Fruit fly (Drosophila melanogaster) whole organism, embryonic: ENCODE results near the gene zye.

Experiments used
- ATbp ChIP-seq: fragments of 200-800 bp; sonication (Bioruptor generic); optimal IDR thresholded peaks from 2 replicates; lab custom pipeline; 2017; ENCODE audit warnings: missing biosample characterization, mild to moderate bottlenecking, missing genetic modification characterization, missing genetic modification reagents
- Blimp-1 ChIP-seq: fragments of 200-800 bp; sonication (Bioruptor generic); optimal IDR thresholded peaks from 3 replicates; lab custom pipeline; 2018; ENCODE audit warnings: missing biosample characterization, missing genetic modification characterization, mild to moderate bottlenecking, moderate library complexity, missing genetic modification reagents
- CG10654 ChIP-seq: fragments of 200-800 bp; sonication (Bioruptor generic); optimal IDR thresholded peaks from 2 replicates; lab custom pipeline; 2016; ENCODE audit warnings: missing biosample characterization, missing genetic modification characterization
- CG10959 ChIP-seq: fragments of 200-800 bp; sonication (Bioruptor generic); IDR thresholded peaks from 2 replicates; pipeline ENCODE4 v1.3.6; 2022; ENCODE audit warnings: missing biosample characterization, missing genetic modification characterization
- CG12769 ChIP-seq: fragments of 200-800 bp; sonication (Bioruptor generic); optimal IDR thresholded peaks from 2 replicates; lab custom pipeline; 2019; ENCODE audit warnings: missing biosample characterization, mild to moderate bottlenecking, missing genetic modification characterization, moderate library complexity
- CG13296 ChIP-seq: fragments of 200-800 bp; sonication (Bioruptor generic); optimal IDR thresholded peaks from 3 replicates; lab custom pipeline; 2018; ENCODE audit warnings: missing biosample characterization, mild to moderate bottlenecking, missing genetic modification characterization
- CG13624 ChIP-seq: fragments of 200-800 bp; sonication (Bioruptor generic); optimal IDR thresholded peaks from 2 replicates; lab custom pipeline; 2016; ENCODE audit warnings: missing biosample characterization, missing genetic modification characterization
- CG15269 ChIP-seq: fragments of 200-800 bp; sonication (Bioruptor generic); optimal IDR thresholded peaks from 2 replicates; lab custom pipeline; 2018; ENCODE audit warnings: missing biosample characterization, mild to moderate bottlenecking, missing genetic modification characterization, moderate library complexity
- CG1792 ChIP-seq: fragments of 200-800 bp; sonication (Bioruptor generic); optimal IDR thresholded peaks from 2 replicates; lab custom pipeline; 2016; ENCODE audit warnings: missing biosample characterization, missing genetic modification characterization
- CG18262 ChIP-seq: fragments of 200-800 bp; optimal IDR thresholded peaks from 3 replicates; lab custom pipeline; 2019; ENCODE audit warnings: missing biosample characterization, mild to moderate bottlenecking, missing genetic modification characterization, moderate library complexity
- CG18476 ChIP-seq: fragments of 200-800 bp; sonication (Bioruptor generic); optimal IDR thresholded peaks from 2 replicates; lab custom pipeline; 2016; ENCODE audit warnings: missing biosample characterization, mild to moderate bottlenecking, missing genetic modification characterization
- CG31365 ChIP-seq: fragments of 200-800 bp; sonication (Bioruptor generic); optimal IDR thresholded peaks from 2 replicates; lab custom pipeline; 2018; ENCODE audit warnings: missing biosample characterization, mild to moderate bottlenecking, missing genetic modification characterization
- CG4404 ChIP-seq: fragments of 200-800 bp; sonication (Bioruptor generic); IDR thresholded peaks from 2 replicates; pipeline ENCODE4 v1.3.6; 2022; ENCODE audit warnings: missing biosample characterization, missing genetic modification characterization
- CG5245 ChIP-seq: fragments of 200-800 bp; sonication (Bioruptor generic); optimal IDR thresholded peaks from 3 replicates; lab custom pipeline; 2016; ENCODE audit warnings: missing biosample characterization, missing genetic modification characterization
- CG6272 ChIP-seq: fragments of 200-800 bp; sonication (Bioruptor generic); IDR thresholded peaks from 2 replicates; pipeline ENCODE4 v1.3.6; 2022; ENCODE audit warnings: missing biosample characterization, missing genetic modification characterization
- CG7556 ChIP-seq: fragments of 200-800 bp; sonication (Bioruptor generic); optimal IDR thresholded peaks from 2 replicates; lab custom pipeline; 2017; ENCODE audit warnings: missing biosample characterization, mild to moderate bottlenecking, missing genetic modification characterization
- CG8765 ChIP-seq: fragments of 200-800 bp; sonication (Bioruptor generic); IDR thresholded peaks from 2 replicates; pipeline ENCODE4 v1.3.6; 2022; ENCODE audit warnings: missing biosample characterization, missing genetic modification characterization
- CHES-1-like ChIP-seq: fragments of 200-800 bp; sonication (Bioruptor generic); optimal IDR thresholded peaks from 2 replicates; lab custom pipeline; 2016; ENCODE audit warnings: missing biosample characterization, missing genetic modification characterization
- D19B ChIP-seq: fragments of 200-800 bp; sonication (Bioruptor generic); optimal IDR thresholded peaks from 2 replicates; lab custom pipeline; 2017; ENCODE audit warnings: missing biosample characterization, mild to moderate bottlenecking, missing genetic modification characterization
- Dbx ChIP-seq: fragments of 200-800 bp; sonication (Bioruptor generic); IDR thresholded peaks from 3 replicates; pipeline ENCODE4 v1.3.6; 2022; ENCODE audit warnings: missing biosample characterization, missing genetic modification characterization
- Dek ChIP-seq: fragments of 200-800 bp; sonication (Bioruptor generic); optimal IDR thresholded peaks from 3 replicates; lab custom pipeline; 2019; ENCODE audit warnings: missing biosample characterization, mild to moderate bottlenecking, missing genetic modification characterization, moderate library complexity
- Dll ChIP-seq: fragments of 200-800 bp; sonication (Bioruptor generic); IDR thresholded peaks from 4 replicates; pipeline ENCODE4 v1.3.6; 2022; ENCODE audit warnings: missing biosample characterization, missing genetic modification characterization; ENCODE audit not compliant: partially characterized antibody
- Hsf ChIP-seq: fragments of 200-800 bp; sonication (Bioruptor generic); optimal IDR thresholded peaks from 3 replicates; lab custom pipeline; 2016; ENCODE audit warnings: missing biosample characterization, missing genetic modification characterization
- Kr ChIP-seq: fragments of 200-800 bp; sonication (Bioruptor generic); optimal IDR thresholded peaks from 2 replicates; lab custom pipeline; 2017; ENCODE audit warnings: missing biosample characterization, mild to moderate bottlenecking, missing genetic modification characterization
- Lhr ChIP-seq: fragments of 200-800 bp; sonication (Bioruptor generic); optimal IDR thresholded peaks from 3 replicates; lab custom pipeline; 2017; ENCODE audit warnings: mild to moderate bottlenecking, missing biosample characterization, missing genetic modification reagents, missing genetic modification characterization
- Lpt ChIP-seq: fragments of >200 bp; optimal IDR thresholded peaks from 2 replicates; lab custom pipeline; 2018; ENCODE audit warnings: missing biosample characterization, missing genetic modification characterization
- MESR4 ChIP-seq: fragments of 200-800 bp; sonication (Bioruptor generic); optimal IDR thresholded peaks from 2 replicates; lab custom pipeline; 2018; ENCODE audit warnings: missing biosample characterization, mild to moderate bottlenecking, missing genetic modification characterization, moderate library complexity
- Side ChIP-seq: fragments of 200-800 bp; sonication (Bioruptor generic); optimal IDR thresholded peaks from 2 replicates; lab custom pipeline; 2016; ENCODE audit warnings: missing biosample characterization, missing genetic modification characterization
- Ssrp ChIP-seq: fragments of 200-800 bp; sonication (Bioruptor generic); optimal IDR thresholded peaks from 2 replicates; lab custom pipeline; 2018; ENCODE audit warnings: missing biosample characterization, mild to moderate bottlenecking, missing genetic modification characterization, moderate library complexity
- Tbp ChIP-seq: fragments of >200 bp; optimal IDR thresholded peaks from 2 replicates; lab custom pipeline; 2018; ENCODE audit warnings: missing biosample characterization, missing genetic modification characterization
- al ChIP-seq: fragments of 200-800 bp; sonication (Bioruptor generic); IDR thresholded peaks from 2 replicates; pipeline ENCODE4 v1.3.6; 2022; ENCODE audit warnings: missing biosample characterization, missing genetic modification characterization
- ara ChIP-seq: fragments of 200-800 bp; sonication (Bioruptor generic); IDR thresholded peaks from 2 replicates; pipeline ENCODE4 v1.3.6; 2022; ENCODE audit warnings: missing biosample characterization, missing genetic modification characterization
- bigmax ChIP-seq: fragments of 200-800 bp; sonication (Bioruptor generic); optimal IDR thresholded peaks from 2 replicates; lab custom pipeline; 2018; ENCODE audit warnings: missing biosample characterization, mild to moderate bottlenecking, missing genetic modification characterization
- chif ChIP-seq, 2 experiments: fragments of 200-800 bp; sonication (Bioruptor generic); optimal IDR thresholded peaks; 3 replicates each; lab custom pipeline; 2016; ENCODE audit warnings: missing biosample characterization in 2 of 2, missing genetic modification characterization in 2 of 2
- dmrt99B ChIP-seq: fragments of 200-800 bp; sonication (Bioruptor generic); optimal IDR thresholded peaks from 2 replicates; lab custom pipeline; 2018; ENCODE audit warnings: missing biosample characterization, mild to moderate bottlenecking, missing genetic modification characterization, moderate library complexity
- gce ChIP-seq: fragments of 200-800 bp; sonication (Bioruptor generic); IDR thresholded peaks from 3 replicates; pipeline ENCODE4 v1.3.6; 2022; ENCODE audit warnings: missing biosample characterization, missing genetic modification characterization
- gcm2 ChIP-seq: fragments of 200-800 bp; sonication (Bioruptor generic); optimal IDR thresholded peaks from 2 replicates; lab custom pipeline; 2016; ENCODE audit warnings: missing biosample characterization, missing genetic modification characterization
- gsb-n ChIP-seq: fragments of 200-800 bp; sonication (Bioruptor generic); optimal IDR thresholded peaks from 3 replicates; lab custom pipeline; 2018; ENCODE audit warnings: missing biosample characterization, mild to moderate bottlenecking, missing genetic modification characterization
- ham ChIP-seq: fragments of 200-800 bp; sonication (Bioruptor generic); IDR thresholded peaks from 2 replicates; pipeline ENCODE4 v1.3.6; 2022; ENCODE audit warnings: missing biosample characterization, missing genetic modification characterization
- hb ChIP-seq: fragments of 200-800 bp; sonication (Bioruptor generic); IDR thresholded peaks from 3 replicates; pipeline ENCODE4 v1.3.6; 2022; ENCODE audit warnings: missing biosample characterization, missing genetic modification characterization; ENCODE audit not compliant: partially characterized antibody
- lab ChIP-seq: fragments of 200-800 bp; sonication (Bioruptor generic); optimal IDR thresholded peaks from 3 replicates; lab custom pipeline; 2017; ENCODE audit warnings: missing biosample characterization, missing genetic modification characterization, mild to moderate bottlenecking, moderate library complexity, missing genetic modification reagents
- oc ChIP-seq: fragments of 200-800 bp; sonication (Bioruptor generic); optimal IDR thresholded peaks from 2 replicates; lab custom pipeline; 2018; ENCODE audit warnings: missing biosample characterization, mild to moderate bottlenecking, missing genetic modification characterization, moderate library complexity
- pho ChIP-seq: fragments of 200-800 bp; sonication (Bioruptor generic); optimal IDR thresholded peaks from 2 replicates; lab custom pipeline; 2016; ENCODE audit warnings: missing biosample characterization, missing genetic modification characterization
- psq ChIP-seq: fragments of 200-800 bp; sonication (Bioruptor generic); optimal IDR thresholded peaks from 2 replicates; lab custom pipeline; 2017; ENCODE audit warnings: missing biosample characterization, missing genetic modification characterization
- ro ChIP-seq: fragments of 200-800 bp; sonication (Bioruptor generic); IDR thresholded peaks from 2 replicates; pipeline ENCODE4 v1.3.6; 2022; ENCODE audit warnings: missing biosample characterization, missing genetic modification characterization
- salm ChIP-seq: fragments of 200-800 bp; sonication (Bioruptor generic); optimal IDR thresholded peaks from 2 replicates; lab custom pipeline; 2018; ENCODE audit warnings: missing biosample characterization, mild to moderate bottlenecking, missing genetic modification characterization
- sob ChIP-seq: fragments of 200-800 bp; sonication (Bioruptor generic); IDR thresholded peaks from 2 replicates; pipeline ENCODE4 v1.3.6; 2022; ENCODE audit warnings: missing biosample characterization, missing genetic modification characterization
- usp ChIP-seq: fragments of >200 bp; optimal IDR thresholded peaks from 2 replicates; lab custom pipeline; 2017; ENCODE audit warnings: missing biosample characterization, missing genetic modification characterization
- zen ChIP-seq: fragments of 200-800 bp; sonication (Bioruptor generic); optimal IDR thresholded peaks from 3 replicates; lab custom pipeline; 2018; ENCODE audit warnings: missing biosample characterization, mild to moderate bottlenecking, missing genetic modification characterization, moderate library complexity
- zen2 ChIP-seq: fragments of 200-800 bp; sonication (Bioruptor generic); IDR thresholded peaks from 3 replicates; pipeline ENCODE4 v1.3.6; 2022; ENCODE audit warnings: missing biosample characterization, missing genetic modification characterization; ENCODE audit not compliant: partially characterized antibody

zye gene

DNA sequence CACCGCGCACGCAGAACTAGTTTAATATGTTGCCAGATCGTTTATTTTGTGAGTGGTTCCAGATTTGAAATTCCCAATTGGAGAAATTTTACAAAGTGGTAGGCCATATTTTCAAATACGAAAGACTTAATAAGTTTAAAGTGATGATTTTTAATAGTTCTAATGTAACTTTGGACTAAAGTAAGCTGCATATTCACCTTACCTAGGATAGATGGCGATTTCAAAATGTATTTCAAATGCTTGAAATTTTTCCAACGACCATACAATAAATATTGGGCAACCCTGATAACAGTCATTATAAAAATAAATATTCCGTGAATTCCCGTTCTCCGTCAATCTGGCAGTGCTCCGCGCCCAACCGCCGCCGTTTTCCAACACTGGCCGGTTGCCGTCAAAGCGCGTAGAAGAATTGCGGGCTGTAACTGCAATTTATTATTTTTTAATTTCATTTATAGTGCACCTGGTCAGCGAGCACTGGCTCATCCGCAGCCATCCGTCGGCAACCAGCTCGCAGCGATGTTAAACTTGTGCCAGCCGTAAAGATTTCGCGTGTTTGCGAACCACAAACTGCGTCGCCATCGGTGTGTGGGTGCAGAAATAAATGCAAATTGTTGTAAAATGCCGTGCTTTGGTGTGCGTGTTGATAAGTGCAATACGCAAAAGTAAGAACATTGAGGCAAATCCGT is 37.4 kb upstream of the zye start, which contains the start of the genes Ide and RhoBTB (continued):
- TF ChIP-seq CG31365 (tag; lab: Kevin White, UChicago) (peak; percentile 3), Dll (GFP tag; lab: Robert Waterston, UW) (no peak), Blimp-1 (GFP tag; lab: Kevin White, UChicago) (no peak), lab (GFP tag; lab: Kevin White, UChicago) (peak; percentile 78), gce (GFP tag; lab: Robert Waterston, UW) (no peak), gcm2 (GFP tag; lab: Kevin White, UChicago) (peak; percentile 59), MESR4 (GFP tag; lab: Kevin White, UChicago) (peak; percentile 10), Kr (GFP tag; lab: Kevin White, UChicago) (no peak), CG13296 (GFP tag; lab: Kevin White, UChicago) (peak; percentile 57), CG12769 (tag; lab: Kevin White, UChicago) (peak; percentile 77), Hsf (GFP tag; lab: Kevin White, UChicago) (peak; percentile 84), CG8765 (GFP tag; lab: Robert Waterston, UW) (peak; percentile 66; the same call in 1 of the 2 replicates), Dek (peak; percentile 73), Lpt (no peak), ro (GFP tag; lab: Robert Waterston, UW) (no peak), CG15269 (tag; lab: Kevin White, UChicago) (peak; percentile 83), CG18476 (GFP tag; lab: Kevin White, UChicago) (peak; percentile 49), usp (GFP tag; lab: Kevin White, UChicago) (no peak), dmrt99B (tag; lab: Kevin White, UChicago) (no peak), sob (GFP tag; lab: Robert Waterston, UW) (peak; percentile 81), al (GFP tag; lab: Robert Waterston, UW) (peak; percentile 80), Lhr (GFP tag; lab: Kevin White, UChicago) (peak; percentile 89), pho (GFP tag; lab: Kevin White, UChicago) (peak; percentile 92), salm (tag; lab: Kevin White, UChicago) (no peak), CG4404 (peak; percentile 75), CG5245 (peak; percentile 52), Dbx (peak; percentile 86), CG13624 (GFP tag; lab: Kevin White, UChicago) (peak; percentile 90), psq (GFP tag; lab: Kevin White, UChicago) (peak; percentile 62), hb (no peak), bigmax (GFP tag; lab: Kevin White, UChicago) (no peak), ATbp (GFP tag; lab: Kevin White, UChicago) (peak; percentile 53), zen2 (GFP tag; lab: Robert Waterston, UW) (no peak), ham (GFP tag; lab: Robert Waterston, UW) (peak; percentile 51; the same call in 1 of the 2 replicates), Tbp (GFP tag; lab: Kevin White, UChicago) (no peak), CG18262 (tag; lab: Kevin White, UChicago) (no peak), zen (peak; percentile 77), CG10654 (GFP tag; lab: Kevin White, UChicago) (peak; percentile 81), CG6272 (GFP tag; lab: Robert Waterston, UW) (peak; percentile 82), gsb-n (no peak), Ssrp (tag; lab: Kevin White, UChicago) (peak; percentile 77), CG7556 (peak; percentile 69), CHES-1-like (GFP tag; lab: Kevin White, UChicago) (peak; percentile 88), CG10959 (no peak), ara (GFP tag; lab: Robert Waterston, UW) (0 out of 2 replicates have a peak, but pooled peaks have one; percentile 41), Side (peak; percentile 85), D19B (peak; percentile 55), chif (GFP tag; optimal IDR thresholded peaks at IDR 0.05; lab: Kevin White, UChicago) (peak; percentile 77 to 79), CG1792 (GFP tag; lab: Kevin White, UChicago) (peak; percentile 73), oc (no peak)
